Worm (Caenorhabditis elegans): Measurements from ENCODE around the gene B0304.2.

- no peak for TF ChIP-seq ces-1 (GFP tag; optimal IDR thresholded peaks at IDR 0.05)
- TF ChIP-seq ama-1 (optimal IDR thresholded peaks at IDR 0.05) = no peak
- no peak for TF ChIP-seq unc-130 (tag; optimal IDR thresholded peaks at IDR 0.05)
- TF ChIP-seq nhr-28 (tag; optimal IDR thresholded peaks at IDR 0.05) = no peak
- no peak for TF ChIP-seq lin-15B (tag; optimal IDR thresholded peaks at IDR 0.05)
- no peak for TF ChIP-seq unc-62 (GFP tag; optimal IDR thresholded peaks at IDR 0.05)
- no peak for TF ChIP-seq lin-13 (GFP tag; optimal IDR thresholded peaks at IDR 0.05)
Observed at ce11 chrII:4552088-4552487, 28.7 kb downstream of the B0304.2 start.

All from whole organism, L1 larva.